Fruit fly (Drosophila melanogaster) whole organism, embryonic: Measurements from ENCODE around the gene CG15336.

Source experiments
- Awh ChIP-seq: fragments of 200-800 bp; sonication (Bioruptor generic); IDR thresholded peaks from 2 replicates; pipeline ENCODE4, ENCODE4 v1.3.6; 2022; ENCODE audit warnings: missing biosample characterization, missing genetic modification characterization
- Bdp1 ChIP-seq: fragments of 200-800 bp; sonication (Bioruptor generic); optimal IDR thresholded peaks from 3 replicates; lab custom pipeline; 2016; ENCODE audit warnings: missing biosample characterization, missing genetic modification characterization
- CG14441 ChIP-seq: fragments of 200-800 bp; sonication (Bioruptor generic); IDR thresholded peaks from 2 replicates; pipeline ENCODE4 v1.3.6; 2022; ENCODE audit warnings: missing biosample characterization, missing genetic modification characterization
- CG17568 ChIP-seq: fragments of 200-800 bp; sonication (Bioruptor generic); optimal IDR thresholded peaks from 2 replicates; lab custom pipeline; 2018; ENCODE audit warnings: missing biosample characterization, mild to moderate bottlenecking, missing genetic modification characterization, moderate library complexity
- CG1832 ChIP-seq: fragments of 200-800 bp; sonication (Bioruptor generic); optimal IDR thresholded peaks from 2 replicates; lab custom pipeline; 2017; ENCODE audit warnings: missing biosample characterization, mild to moderate bottlenecking, missing genetic modification characterization, inconsistent platforms
- CG18599 ChIP-seq: fragments of 200-800 bp; sonication (Bioruptor generic); optimal IDR thresholded peaks from 3 replicates; lab custom pipeline; 2017; ENCODE audit warnings: missing biosample characterization, missing genetic modification characterization, mild to moderate bottlenecking, moderate library complexity, missing genetic modification reagents
- CG2199 ChIP-seq: fragments of 200-800 bp; sonication (Bioruptor generic); IDR thresholded peaks from 3 replicates; pipeline ENCODE4 v1.3.6; 2022; ENCODE audit warnings: missing biosample characterization, missing genetic modification characterization
- CG32532 ChIP-seq: fragments of 200-800 bp; sonication (Bioruptor generic); IDR thresholded peaks from 2 replicates; pipeline ENCODE4 v1.3.6; 2022; ENCODE audit warnings: missing biosample characterization, missing genetic modification characterization
- CG32772 ChIP-seq: fragments of 200-800 bp; sonication (Bioruptor generic); IDR thresholded peaks from 2 replicates; pipeline ENCODE4 v1.3.6; 2022; ENCODE audit warnings: missing biosample characterization, missing genetic modification characterization
- CG6272 ChIP-seq: fragments of 200-800 bp; sonication (Bioruptor generic); IDR thresholded peaks from 2 replicates; pipeline ENCODE4 v1.3.6; 2022; ENCODE audit warnings: missing biosample characterization, missing genetic modification characterization
- CG7963 ChIP-seq: fragments of 200-800 bp; sonication (Bioruptor generic); IDR thresholded peaks from 3 replicates; pipeline ENCODE4 v1.3.6; 2022; ENCODE audit warnings: missing biosample characterization, missing genetic modification characterization; ENCODE audit not compliant: partially characterized antibody
- CG8281 ChIP-seq: fragments of 200-800 bp; sonication (Bioruptor generic); optimal IDR thresholded peaks from 2 replicates; lab custom pipeline; 2018; ENCODE audit warnings: missing biosample characterization, mild to moderate bottlenecking, missing genetic modification characterization, moderate library complexity
- CG8388 ChIP-seq: fragments of 200-800 bp; sonication (Bioruptor generic); optimal IDR thresholded peaks from 2 replicates; lab custom pipeline; 2019; ENCODE audit warnings: missing biosample characterization, mild to moderate bottlenecking, missing genetic modification characterization, moderate library complexity
- CG8765 ChIP-seq: fragments of 200-800 bp; sonication (Bioruptor generic); IDR thresholded peaks from 2 replicates; pipeline ENCODE4 v1.3.6; 2022; ENCODE audit warnings: missing biosample characterization, missing genetic modification characterization
- Chrac-16 ChIP-seq: fragments of 200-800 bp; sonication (Bioruptor generic); optimal IDR thresholded peaks from 3 replicates; lab custom pipeline; 2016; ENCODE audit warnings: missing biosample characterization, missing genetic modification characterization
- Dek ChIP-seq: fragments of 200-800 bp; sonication (Bioruptor generic); optimal IDR thresholded peaks from 3 replicates; lab custom pipeline; 2019; ENCODE audit warnings: missing biosample characterization, mild to moderate bottlenecking, missing genetic modification characterization, moderate library complexity
- Dfd ChIP-seq, 2 experiments: fragments of >200 bp; optimal IDR thresholded peaks; 2 replicates each; lab custom pipeline; 2017; ENCODE audit warnings: missing biosample characterization in 2 of 2, missing genetic modification characterization in 2 of 2
- HmgZ ChIP-seq: fragments of 200-800 bp; sonication (Bioruptor generic); optimal IDR thresholded peaks from 2 replicates; lab custom pipeline; 2018; ENCODE audit warnings: missing biosample characterization, mild to moderate bottlenecking, missing genetic modification characterization
- Hmx ChIP-seq: fragments of 200-800 bp; sonication (Bioruptor generic); optimal IDR thresholded peaks from 2 replicates; lab custom pipeline; 2016; ENCODE audit warnings: missing biosample characterization, missing genetic modification characterization
- Mad ChIP-seq: fragments of 200-800 bp; sonication (Bioruptor generic); optimal IDR thresholded peaks from 2 replicates; lab custom pipeline; 2016; ENCODE audit warnings: missing biosample characterization, missing genetic modification characterization
- NFAT ChIP-seq: fragments of 200-800 bp; sonication (Bioruptor generic); IDR thresholded peaks from 2 replicates; pipeline ENCODE4 v1.3.6; 2022; ENCODE audit warnings: missing biosample characterization, missing genetic modification characterization
- Rx ChIP-seq: fragments of 200-800 bp; sonication (Bioruptor generic); IDR thresholded peaks from 2 replicates; pipeline ENCODE4 v1.3.6; 2022; ENCODE audit warnings: missing biosample characterization, missing genetic modification characterization
- Xbp1 ChIP-seq: fragments of 200-800 bp; sonication (Bioruptor generic); optimal IDR thresholded peaks from 3 replicates; lab custom pipeline; 2016; ENCODE audit warnings: missing biosample characterization, mild to moderate bottlenecking, missing genetic modification characterization
- ap ChIP-seq: fragments of 200-800 bp; sonication (Bioruptor generic); IDR thresholded peaks from 2 replicates; pipeline ENCODE4 v1.3.6; 2022; ENCODE audit warnings: missing biosample characterization, missing genetic modification characterization
- bab2 ChIP-seq: fragments of 200-800 bp; sonication (Bioruptor generic); optimal IDR thresholded peaks from 2 replicates; lab custom pipeline; 2016; ENCODE audit warnings: missing biosample characterization, missing genetic modification characterization
- bcd ChIP-seq: fragments of 200-800 bp; sonication (Bioruptor generic); optimal IDR thresholded peaks from 2 replicates; lab custom pipeline; 2017; ENCODE audit warnings: missing biosample characterization, mild to moderate bottlenecking, missing genetic modification characterization
- crol ChIP-seq: fragments of 200-800 bp; sonication (Bioruptor generic); IDR thresholded peaks from 2 replicates; pipeline ENCODE4 v1.3.6; 2022; ENCODE audit warnings: missing biosample characterization, missing genetic modification characterization
- cwo ChIP-seq: fragments of 200-800 bp; sonication (Bioruptor generic); optimal IDR thresholded peaks from 3 replicates; lab custom pipeline; 2017; ENCODE audit warnings: missing biosample characterization, missing genetic modification characterization, mild to moderate bottlenecking, moderate library complexity, missing genetic modification reagents
- da ChIP-seq: fragments of 200-800 bp; sonication (Bioruptor generic); optimal IDR thresholded peaks from 2 replicates; lab custom pipeline; 2016; ENCODE audit warnings: missing biosample characterization, missing genetic modification characterization
- dysf ChIP-seq: fragments of 200-800 bp; sonication (Bioruptor generic); IDR thresholded peaks from 3 replicates; pipeline ENCODE4 v1.3.6; 2022; ENCODE audit warnings: missing biosample characterization, missing genetic modification characterization
- eve ChIP-seq, 2 experiments: fragments of >200 bp; optimal IDR thresholded peaks; 2 replicates each; lab custom pipeline; 2017; ENCODE audit warnings: missing biosample characterization in 2 of 2, missing genetic modification characterization in 2 of 2
- gfzf ChIP-seq: fragments of 200-800 bp; sonication (Bioruptor generic); optimal IDR thresholded peaks from 2 replicates; lab custom pipeline; 2016; ENCODE audit warnings: missing biosample characterization, mild to moderate bottlenecking, missing genetic modification characterization, moderate library complexity
- hb ChIP-seq: fragments of 200-800 bp; sonication (Bioruptor generic); IDR thresholded peaks from 3 replicates; pipeline ENCODE4 v1.3.6; 2022; ENCODE audit warnings: missing biosample characterization, missing genetic modification characterization; ENCODE audit not compliant: partially characterized antibody
- hth ChIP-seq: fragments of >200 bp; optimal IDR thresholded peaks from 2 replicates; lab custom pipeline; 2017; ENCODE audit warnings: inconsistent platforms
- jigr1 ChIP-seq: fragments of 200-800 bp; sonication (Bioruptor generic); IDR thresholded peaks from 3 replicates; pipeline ENCODE4 v1.3.6; 2022; ENCODE audit warnings: missing biosample characterization, missing genetic modification characterization
- lab ChIP-seq: fragments of 200-800 bp; sonication (Bioruptor generic); optimal IDR thresholded peaks from 3 replicates; lab custom pipeline; 2017; ENCODE audit warnings: missing biosample characterization, missing genetic modification characterization, mild to moderate bottlenecking, moderate library complexity, missing genetic modification reagents
- lbe ChIP-seq: fragments of 200-800 bp; sonication (Bioruptor generic); optimal IDR thresholded peaks from 2 replicates; lab custom pipeline; 2016; ENCODE audit warnings: missing biosample characterization, mild to moderate bottlenecking, missing genetic modification characterization
- p53 ChIP-seq: fragments of 200-800 bp; sonication (Bioruptor generic); optimal IDR thresholded peaks from 2 replicates; lab custom pipeline; 2016; ENCODE audit warnings: missing biosample characterization, missing genetic modification characterization
- pan ChIP-seq, 4 experiments: fragments of >200 bp in 3 of 4; fragments of 200-800 bp in 1 of 4; sonication (Bioruptor generic) in 1 of 4; optimal IDR thresholded peaks in 3 of 4; IDR thresholded peaks in 1 of 4; 2 replicates each; pipeline versions ENCODE4 v1.3.6 to Lab custom; 2017 to 2022; ENCODE audit warnings: missing biosample characterization in 2 of 4, missing genetic modification characterization in 2 of 4, mixed read lengths in 1 of 4
- peb ChIP-seq: fragments of 200-800 bp; sonication (Bioruptor generic); IDR thresholded peaks from 2 replicates; pipeline ENCODE4 v1.3.6; 2022; ENCODE audit warnings: missing biosample characterization, missing genetic modification characterization
- pita ChIP-seq: fragments of 200-800 bp; sonication (Bioruptor generic); optimal IDR thresholded peaks from 2 replicates; lab custom pipeline; 2017; ENCODE audit warnings: missing biosample characterization, mild to moderate bottlenecking, missing genetic modification characterization
- psq ChIP-seq: fragments of 200-800 bp; sonication (Bioruptor generic); optimal IDR thresholded peaks from 2 replicates; lab custom pipeline; 2017; ENCODE audit warnings: missing biosample characterization, missing genetic modification characterization
- pzg ChIP-seq: fragments of 200-800 bp; sonication (Bioruptor generic); optimal IDR thresholded peaks from 3 replicates; lab custom pipeline; 2018; ENCODE audit warnings: missing biosample characterization, mild to moderate bottlenecking, missing genetic modification characterization, moderate library complexity
- schlank ChIP-seq: fragments of 200-800 bp; sonication (Bioruptor generic); optimal IDR thresholded peaks from 2 replicates; lab custom pipeline; 2018; ENCODE audit warnings: missing biosample characterization, mild to moderate bottlenecking, missing genetic modification characterization
- sd ChIP-seq: fragments of 200-800 bp; sonication (Bioruptor generic); optimal IDR thresholded peaks from 3 replicates; lab custom pipeline; 2018; ENCODE audit warnings: missing biosample characterization, mild to moderate bottlenecking, missing genetic modification characterization, moderate library complexity
- so ChIP-seq: fragments of 200-800 bp; sonication (Bioruptor generic); IDR thresholded peaks from 3 replicates; pipeline ENCODE4 v1.3.6; 2022; ENCODE audit warnings: missing biosample characterization, missing genetic modification characterization
- stc ChIP-seq: fragments of 200-800 bp; sonication (Bioruptor generic); IDR thresholded peaks from 2 replicates; pipeline ENCODE4 v1.3.6; 2022; ENCODE audit warnings: missing biosample characterization, missing genetic modification characterization
- tna ChIP-seq: fragments of 200-800 bp; sonication (Bioruptor generic); IDR thresholded peaks from 2 replicates; pipeline ENCODE4 v1.3.6; 2022; ENCODE audit warnings: missing biosample characterization, missing genetic modification characterization; ENCODE audit not compliant: partially characterized antibody
- unc-4 ChIP-seq: fragments of 200-800 bp; sonication (Bioruptor generic); IDR thresholded peaks from 2 replicates; pipeline ENCODE4 v1.3.6; 2022; ENCODE audit warnings: missing biosample characterization, missing genetic modification characterization; ENCODE audit not compliant: partially characterized antibody
- vnd ChIP-seq: fragments of 200-800 bp; sonication (Bioruptor generic); IDR thresholded peaks from 3 replicates; pipeline ENCODE4 v1.3.6; 2022; ENCODE audit warnings: missing biosample characterization, missing genetic modification characterization; ENCODE audit not compliant: partially characterized antibody

The CG15336 gene

dm6 chrX:8143537-8143936 is 4.2 kb upstream of the CG15336 start, which contains the start of gene CG17982 (continued):
- peak; percentile 77; the same call in 2 of the 3 replicates for TF ChIP-seq so (GFP tag; lab: Robert Waterston, UW)
- peak; percentile 79 for TF ChIP-seq Dek (tag; lab: Kevin White, UChicago)
- peak; percentile 62 for TF ChIP-seq sd (tag; lab: Kevin White, UChicago)
- peak; percentile 80 for TF ChIP-seq CG14441
- TF ChIP-seq gfzf (GFP tag; lab: Kevin White, UChicago) = peak; percentile 46
- TF ChIP-seq Mad = peak; percentile 81
- TF ChIP-seq hth (lab: Kevin White, UChicago) = no peak
- TF ChIP-seq dysf (GFP tag; lab: Robert Waterston, UW) = peak; percentile 81
- no peak for TF ChIP-seq eve (GFP tag; optimal IDR thresholded peaks at IDR 0.05; lab: Kevin White, UChicago)
- no peak for TF ChIP-seq Dfd (GFP tag; optimal IDR thresholded peaks at IDR 0.05; lab: Kevin White, UChicago)
- TF ChIP-seq CG6272 (GFP tag; lab: Robert Waterston, UW) = 0 out of 2 replicates have a peak, but pooled peaks have one; percentile 34
- no peak for TF ChIP-seq vnd
- peak; percentile 89 for TF ChIP-seq bab2 (GFP tag; lab: Kevin White, UChicago)
- TF ChIP-seq lbe (GFP tag; lab: Kevin White, UChicago) = peak; percentile 88
- TF ChIP-seq pzg = peak; percentile 47
- peak; percentile 90 for TF ChIP-seq HmgZ (tag; lab: Kevin White, UChicago)
- TF ChIP-seq lab = peak; percentile 89
- TF ChIP-seq CG32532 = peak; percentile 88
- TF ChIP-seq CG8388 (GFP tag; lab: Kevin White, UChicago) = peak; percentile 79
- TF ChIP-seq tna = no peak
- TF ChIP-seq unc-4 = no peak
- TF ChIP-seq Xbp1 (GFP tag; lab: Kevin White, UChicago) = peak; percentile 88
- TF ChIP-seq stc (GFP tag; lab: Robert Waterston, UW) = peak; percentile 74
- TF ChIP-seq CG8281 (tag; lab: Kevin White, UChicago) = peak; percentile 71
- TF ChIP-seq psq (GFP tag; lab: Kevin White, UChicago) = peak; percentile 94
- TF ChIP-seq CG8765 (GFP tag; lab: Robert Waterston, UW) = peak; percentile 44; the same call in 1 of the 2 replicates
- no peak for TF ChIP-seq CG7963 (GFP tag; lab: Robert Waterston, UW)
- no peak for TF ChIP-seq CG1832 (GFP tag; lab: Kevin White, UChicago)
- no peak for TF ChIP-seq pita (GFP tag; lab: Kevin White, UChicago)
- TF ChIP-seq CG32772 = peak; percentile 73
- TF ChIP-seq Rx (GFP tag; lab: Robert Waterston, UW) = peak; percentile 80
- TF ChIP-seq NFAT (GFP tag; lab: Robert Waterston, UW) = peak; percentile 66
- peak; percentile 53 for TF ChIP-seq Hmx (GFP tag; lab: Kevin White, UChicago)
- TF ChIP-seq Bdp1 (GFP tag; lab: Kevin White, UChicago) = peak; percentile 63
- peak; percentile 71 for TF ChIP-seq cwo (GFP tag; lab: Kevin White, UChicago)
- peak; percentile 53; the same call in 1 of the 2 replicates for TF ChIP-seq Awh (GFP tag; lab: Robert Waterston, UW)
- TF ChIP-seq schlank (tag; lab: Kevin White, UChicago) = peak; percentile 61
- TF ChIP-seq CG17568 (GFP tag; lab: Kevin White, UChicago) = no peak
- peak; percentile 56 for TF ChIP-seq da (GFP tag; lab: Kevin White, UChicago)
- no peak for TF ChIP-seq CG2199 (GFP tag; lab: Robert Waterston, UW)
- peak; percentile 37; the same call in 2 of the 3 replicates for TF ChIP-seq jigr1 (GFP tag; lab: Robert Waterston, UW)
- TF ChIP-seq Chrac-16 = peak; percentile 75
- TF ChIP-seq bcd = peak; percentile 75
- TF ChIP-seq hb (GFP tag; lab: Robert Waterston, UW) = no peak
- peak; percentile 65; the same call in 1 of the 2 replicates for TF ChIP-seq ap (GFP tag; lab: Robert Waterston, UW)
- TF ChIP-seq peb (GFP tag; lab: Robert Waterston, UW) = no peak
- TF ChIP-seq CG18599 (GFP tag; lab: Kevin White, UChicago) = peak; percentile 87
- peak; percentile 72 for TF ChIP-seq p53
- TF ChIP-seq pan (optimal IDR thresholded peaks at IDR 0.05; lab: Kevin White, UChicago) = no peak
- TF ChIP-seq pan (GFP tag; optimal IDR thresholded peaks at IDR 0.05 in 1 of 2, IDR thresholded peaks at IDR 0.05 in 1 of 2) = peak in 1 of 2 experiments; percentile 86
- no peak for TF ChIP-seq crol (GFP tag; lab: Robert Waterston, UW)
